Worm (Caenorhabditis elegans) whole organism, late embryonic: Measurements from ENCODE around the gene epic-1.

Experiments used
- C08G9.2 ChIP-seq: sonication (generic microtip); optimal IDR thresholded peaks from 2 replicates; lab custom pipeline; 2016; ENCODE audit warnings: mild to moderate bottlenecking, missing genetic modification characterization, moderate library complexity, missing compliant biosample characterization
- F13H6.1 ChIP-seq: sonication (generic microtip); optimal IDR thresholded peaks from 2 replicates; lab custom pipeline; 2016; ENCODE audit warnings: missing genetic modification characterization, missing compliant biosample characterization
- K09A11.1 ChIP-seq: sonication (generic microtip); optimal IDR thresholded peaks from 2 replicates; lab custom pipeline; 2017; ENCODE audit warnings: antibody characterized with exemption, mild to moderate bottlenecking, missing genetic modification characterization, missing compliant biosample characterization; ENCODE audit not compliant: insufficient read depth
- T23F11.4 ChIP-seq: fragments of 200-800 bp; sonication (Bioruptor generic); optimal IDR thresholded peaks from 2 replicates; lab custom pipeline; 2018; ENCODE audit warnings: mild to moderate bottlenecking, missing genetic modification characterization, missing compliant biosample characterization
- Y22D7AL.16 ChIP-seq: sonication (generic microtip); optimal IDR thresholded peaks from 2 replicates; lab custom pipeline; 2016; ENCODE audit warnings: missing genetic modification characterization, missing compliant biosample characterization
- ahr-1 ChIP-seq: sonication (generic microtip); optimal IDR thresholded peaks from 2 replicates; lab custom pipeline; 2016; ENCODE audit warnings: missing genetic modification characterization, missing compliant biosample characterization
- ama-1 ChIP-seq: fragments of 150-350 bp; optimal IDR thresholded peaks from 2 replicates; lab custom pipeline; 2014
- ceh-14 ChIP-seq: sonication (generic microtip); optimal IDR thresholded peaks from 2 replicates; lab custom pipeline; 2016; ENCODE audit warnings: missing genotype, missing genetic modification characterization, missing compliant biosample characterization
- ceh-2 ChIP-seq: sonication (generic microtip); optimal IDR thresholded peaks from 2 replicates; lab custom pipeline; 2016; ENCODE audit warnings: missing genotype, missing genetic modification characterization, missing compliant biosample characterization
- ceh-24 ChIP-seq: sonication (generic microtip); optimal IDR thresholded peaks from 2 replicates; lab custom pipeline; 2016; ENCODE audit warnings: mild to moderate bottlenecking, missing genetic modification characterization, missing compliant biosample characterization
- ceh-34 ChIP-seq: sonication (generic microtip); optimal IDR thresholded peaks from 2 replicates; lab custom pipeline; 2016; ENCODE audit warnings: mild to moderate bottlenecking, missing genetic modification characterization, missing compliant biosample characterization
- ceh-48 ChIP-seq: sonication (generic microtip); optimal IDR thresholded peaks from 2 replicates; lab custom pipeline; 2016; ENCODE audit warnings: missing genetic modification characterization, inconsistent platforms, missing compliant biosample characterization
- ceh-6 ChIP-seq: fragments of 200-800 bp; sonication (Bioruptor generic); optimal IDR thresholded peaks from 2 replicates; lab custom pipeline; 2018; ENCODE audit warnings: mild to moderate bottlenecking, missing genetic modification characterization, missing compliant biosample characterization
- elt-2 ChIP-seq: sonication (generic microtip); optimal IDR thresholded peaks from 2 replicates; lab custom pipeline; 2016; ENCODE audit warnings: missing genetic modification reagents, missing genetic modification characterization, missing compliant biosample characterization
- ets-4 ChIP-seq: sonication (generic microtip); optimal IDR thresholded peaks from 2 replicates; lab custom pipeline; 2016; ENCODE audit warnings: missing genetic modification characterization, missing compliant biosample characterization
- eyg-1 ChIP-seq: sonication (generic microtip); optimal IDR thresholded peaks from 2 replicates; lab custom pipeline; 2016; ENCODE audit warnings: missing genotype, missing genetic modification characterization, missing compliant biosample characterization
- gmeb-2 ChIP-seq: sonication (generic microtip); optimal IDR thresholded peaks from 2 replicates; lab custom pipeline; 2016; ENCODE audit warnings: missing genetic modification characterization, inconsistent platforms, missing compliant biosample characterization
- hlh-13 ChIP-seq: fragments of 200-800 bp; sonication (Bioruptor generic); optimal IDR thresholded peaks from 2 replicates; lab custom pipeline; 2018; ENCODE audit warnings: mild to moderate bottlenecking, missing genetic modification characterization, missing compliant biosample characterization
- hlh-30 ChIP-seq: sonication (generic microtip); optimal IDR thresholded peaks from 2 replicates; lab custom pipeline; 2017; ENCODE audit warnings: antibody characterized with exemption, missing genetic modification characterization, missing compliant biosample characterization; ENCODE audit not compliant: insufficient read depth
- hlh-8 ChIP-seq: sonication (generic microtip); optimal IDR thresholded peaks from 2 replicates; lab custom pipeline; 2016; ENCODE audit warnings: missing genotype, missing genetic modification characterization, missing compliant biosample characterization
- lim-6 ChIP-seq: sonication (generic microtip); optimal IDR thresholded peaks from 2 replicates; lab custom pipeline; 2016; ENCODE audit warnings: missing genetic modification characterization, missing compliant biosample characterization
- lin-11 ChIP-seq: fragments of 200-800 bp; sonication (Bioruptor generic); optimal IDR thresholded peaks from 2 replicates; lab custom pipeline; 2018; ENCODE audit warnings: mild to moderate bottlenecking, missing genetic modification characterization, missing compliant biosample characterization
- odd-2 ChIP-seq: sonication (generic microtip); optimal IDR thresholded peaks from 2 replicates; lab custom pipeline; 2017; ENCODE audit warnings: antibody characterized with exemption, mild to moderate bottlenecking, missing genetic modification characterization, missing compliant biosample characterization
- pag-3 ChIP-seq: sonication (generic microtip); optimal IDR thresholded peaks from 2 replicates; lab custom pipeline; 2016; ENCODE audit warnings: missing compliant biosample characterization, missing genetic modification characterization, borderline replicate concordance
- pat-9 ChIP-seq: fragments of 200-800 bp; sonication (Bioruptor generic); optimal IDR thresholded peaks from 2 replicates; lab custom pipeline; 2018; ENCODE audit warnings: mild to moderate bottlenecking, missing genetic modification characterization, moderate library complexity, missing compliant biosample characterization
- pax-1 ChIP-seq: fragments of 150-350 bp; optimal IDR thresholded peaks from 2 replicates; lab custom pipeline; 2014; ENCODE audit warnings: missing biosample characterization, missing genetic modification characterization
- syd-9 ChIP-seq: sonication (generic microtip); optimal IDR thresholded peaks from 2 replicates; lab custom pipeline; 2016; ENCODE audit warnings: mild to moderate bottlenecking, missing genetic modification characterization, moderate library complexity, missing compliant biosample characterization
- unc-3 ChIP-seq, 2 experiments: fragments of 200-800 bp in 1 of 2; sonication (Bioruptor generic) in 1 of 2; sonication (generic microtip) in 1 of 2; conservative IDR thresholded peaks in 1 of 2; optimal IDR thresholded peaks in 1 of 2; 2 replicates each; pipeline versions ENCODE4 v1.3.6 to Lab custom; 2016 to 2022; ENCODE audit warnings: missing compliant biosample characterization in 2 of 2, missing genetic modification characterization in 2 of 2, missing genetic modification reagents in 1 of 2
- unc-42 ChIP-seq: sonication (generic microtip); optimal IDR thresholded peaks from 2 replicates; lab custom pipeline; 2016; ENCODE audit warnings: missing genotype, missing genetic modification characterization, missing compliant biosample characterization
- unc-55 ChIP-seq: sonication (generic microtip); optimal IDR thresholded peaks from 2 replicates; lab custom pipeline; 2017; ENCODE audit warnings: missing biosample characterization, missing genetic modification reagents, missing genetic modification characterization
- zip-5 ChIP-seq: sonication (generic microtip); optimal IDR thresholded peaks from 2 replicates; lab custom pipeline; 2016; ENCODE audit warnings: missing genetic modification characterization, missing compliant biosample characterization

Gene epic-1

DNA sequence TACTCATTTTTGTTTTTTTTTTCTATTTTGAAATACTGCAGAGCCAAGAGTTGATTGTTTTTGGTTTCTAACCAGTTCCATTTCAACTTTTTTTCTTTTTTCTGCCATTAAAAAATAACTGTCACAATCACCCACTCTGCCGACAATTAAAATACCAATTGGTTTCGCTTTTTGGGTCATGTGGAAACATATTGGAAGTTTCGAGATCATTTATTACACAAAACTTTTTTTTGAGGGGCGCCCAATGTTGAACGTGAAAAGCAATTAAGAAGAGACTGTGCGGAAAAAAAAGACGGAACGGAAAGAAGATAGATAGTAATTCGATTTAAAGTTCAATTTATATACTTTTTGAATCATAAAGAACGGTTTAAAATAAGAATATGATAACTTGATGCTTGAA, 2.3 kb upstream of the epic-1 start:
- no peak for TF ChIP-seq pat-9
- TF ChIP-seq syd-9 (tag; lab: Kevin White, UChicago), result no peak
- TF ChIP-seq zip-5 (tag; lab: Kevin White, UChicago), result no peak
- TF ChIP-seq ceh-48, result no peak
- TF ChIP-seq F13H6.1, result no peak
- TF ChIP-seq ceh-2 (tag; lab: Kevin White, UChicago), result no peak
- no peak for TF ChIP-seq hlh-8
- TF ChIP-seq gmeb-2 (tag; lab: Kevin White, UChicago), result no peak
- TF ChIP-seq ceh-24 (tag; lab: Kevin White, UChicago), result no peak
- no peak for TF ChIP-seq pax-1 (tag; lab: Kevin White, UChicago)
- no peak for TF ChIP-seq ama-1 (lab: Kevin White, UChicago)
- no peak for TF ChIP-seq ets-4 (tag; lab: Kevin White, UChicago)
- TF ChIP-seq eyg-1 (tag; lab: Kevin White, UChicago), result no peak
- TF ChIP-seq ceh-6, result no peak
- no peak for TF ChIP-seq T23F11.4 (GFP tag; lab: Kevin White, UChicago)
- TF ChIP-seq, all 69 proteins: peak for 0

DNA sequence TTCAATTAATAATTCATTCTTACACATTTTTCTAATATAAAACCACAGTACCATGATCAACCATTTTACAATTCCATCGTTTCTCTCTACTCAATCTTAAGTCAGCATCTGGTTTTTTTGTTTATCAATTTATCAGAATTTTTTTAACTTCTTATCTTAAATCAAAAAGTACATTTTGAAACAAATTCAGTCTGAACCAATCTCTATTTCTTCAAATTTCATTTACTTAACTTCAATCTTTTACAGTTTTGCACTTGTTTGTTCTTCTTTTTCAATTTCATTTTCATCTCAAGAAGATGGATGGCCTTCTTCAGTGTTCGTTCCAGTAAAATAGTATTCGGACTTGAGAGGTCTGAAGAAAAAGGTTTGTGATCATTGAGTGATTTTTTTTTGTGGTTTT, 1.3 kb upstream of the epic-1 start, which contains the start of gene gba-3:
gba-3 (plus strand) TSS at position 301 of the 400 bp plus-strand sequence.
- TF ChIP-seq C08G9.2 (tag; lab: Kevin White, UChicago) (no peak), ets-4 (tag; lab: Kevin White, UChicago) (no peak), lin-11 (no peak), pax-1 (tag; lab: Kevin White, UChicago) (no peak), ceh-24 (tag; lab: Kevin White, UChicago) (no peak)

DNA sequence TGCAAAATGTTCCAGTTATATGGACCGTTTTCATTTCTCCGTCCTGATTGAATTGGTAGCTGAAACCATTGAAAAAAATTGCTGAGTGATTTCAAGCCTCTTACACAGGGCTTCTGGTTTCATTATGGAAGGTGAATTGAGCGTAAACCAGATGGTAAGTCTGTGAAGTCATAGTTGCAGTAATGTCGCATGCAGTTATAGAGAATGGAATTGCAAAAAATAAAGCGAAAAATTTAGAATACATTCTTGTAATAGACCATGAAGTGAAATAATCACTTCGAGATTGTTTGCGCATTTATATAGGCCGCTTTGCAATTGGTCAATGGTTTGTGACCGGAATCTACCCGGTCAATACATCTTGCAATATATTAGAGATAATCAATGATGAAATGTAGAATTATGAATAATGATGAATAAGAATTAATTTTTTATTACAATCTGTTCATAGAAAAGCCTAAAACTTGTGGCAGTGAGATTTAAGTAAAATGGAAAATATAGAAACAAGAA, 1.6 kb downstream of the epic-1 start, which contains the start of gene F11E6.4:
F11E6.4 (minus strand) TSS at position 259 of the 507 bp plus-strand sequence.
- TF ChIP-seq hlh-8 (no peak), pat-9 (no peak), ceh-24 (tag; lab: Kevin White, UChicago) (no peak), syd-9 (tag; lab: Kevin White, UChicago) (no peak), unc-3 (GFP tag; conservative IDR thresholded peaks at IDR 0.05; lab: Robert Waterston, UW) (no peak), unc-3 (tag; optimal IDR thresholded peaks at IDR 0.05; lab: Kevin White, UChicago) (no peak), unc-55 (GFP tag; lab: Kevin White, UChicago) (no peak), lim-6 (tag; lab: Kevin White, UChicago) (no peak), ahr-1 (tag; lab: Kevin White, UChicago) (no peak), ceh-14 (no peak), Y22D7AL.16 (tag; lab: Kevin White, UChicago) (no peak), odd-2 (tag; lab: Kevin White, UChicago) (no peak), ets-4 (tag; lab: Kevin White, UChicago) (no peak), K09A11.1 (tag; lab: Kevin White, UChicago) (no peak), C08G9.2 (tag; lab: Kevin White, UChicago) (no peak), ceh-2 (tag; lab: Kevin White, UChicago) (no peak), hlh-30 (tag; lab: Kevin White, UChicago) (no peak), ceh-34 (tag; lab: Kevin White, UChicago) (no peak), pag-3 (tag; lab: Kevin White, UChicago) (no peak)

DNA sequence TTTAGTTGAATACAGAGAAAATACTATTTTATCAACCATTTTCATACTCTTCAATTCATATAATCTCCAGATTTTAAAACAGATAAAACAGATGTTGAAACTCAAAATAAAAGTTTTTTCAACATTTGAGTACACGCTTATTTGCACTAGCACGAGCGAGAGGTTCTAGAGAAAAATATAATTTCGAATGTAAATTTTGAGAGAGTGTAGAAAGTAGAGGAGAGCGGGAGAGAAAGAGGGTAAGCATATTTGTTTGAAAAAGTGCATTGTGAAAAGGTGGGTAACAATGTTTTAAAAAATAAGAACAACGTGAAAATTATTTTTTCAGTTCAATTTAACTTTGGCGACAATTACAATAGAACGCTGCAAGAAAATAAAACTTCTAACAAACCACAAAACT, 3.9 kb downstream of the epic-1 start:
- peak; percentile 7 for TF ChIP-seq unc-42 (tag; lab: Kevin White, UChicago)
- TF ChIP-seq hlh-13, result no peak
- TF ChIP-seq, all 69 proteins: peak for 1

- peak; percentile 28 for TF ChIP-seq elt-2 (tag; lab: Kevin White, UChicago)
- no peak for TF ChIP-seq F13H6.1
Observed at ce11 chrIV:17467325-17467724, 4.4 kb downstream of the epic-1 start, which contains the start of gene elo-2. Gene elo-2 (minus strand): TSS chrIV:17467408.
